Fruit fly (Drosophila melanogaster) whole organism, embryonic: Measurements from ENCODE around the gene Arp10.

ENCODE experiments used
- Atf6 ChIP-seq: fragments of 200-800 bp; sonication (Bioruptor generic); IDR thresholded peaks from 2 replicates; pipeline ENCODE4 v1.3.6; 2022; ENCODE audit warnings: missing biosample characterization, missing genetic modification characterization
- CG1024 ChIP-seq: fragments of 200-800 bp; sonication (Bioruptor generic); IDR thresholded peaks from 2 replicates; pipeline ENCODE4 v1.3.6; 2022; ENCODE audit warnings: missing biosample characterization, missing genetic modification characterization
- CG10366 ChIP-seq: fragments of 200-800 bp; sonication (Bioruptor generic); IDR thresholded peaks from 2 replicates; pipeline ENCODE4 v1.3.6; 2022; ENCODE audit warnings: missing biosample characterization, missing genetic modification characterization
- CG10979 ChIP-seq: fragments of 200-800 bp; sonication (Bioruptor generic); optimal IDR thresholded peaks from 2 replicates; lab custom pipeline; 2018; ENCODE audit warnings: missing biosample characterization, mild to moderate bottlenecking, missing genetic modification characterization, moderate library complexity
- CG1233 ChIP-seq: fragments of 200-800 bp; sonication (Bioruptor generic); optimal IDR thresholded peaks from 4 replicates; lab custom pipeline; 2018; ENCODE audit warnings: missing biosample characterization, mild to moderate bottlenecking, missing genetic modification characterization
- CG15601 ChIP-seq: fragments of 200-800 bp; sonication (Bioruptor generic); optimal IDR thresholded peaks from 3 replicates; lab custom pipeline; 2019; ENCODE audit warnings: missing biosample characterization, mild to moderate bottlenecking, missing genetic modification characterization, moderate library complexity
- CG1602 ChIP-seq: fragments of 200-800 bp; sonication (Bioruptor generic); optimal IDR thresholded peaks from 3 replicates; lab custom pipeline; 2016; ENCODE audit warnings: missing biosample characterization, missing genetic modification characterization
- CG17385 ChIP-seq: fragments of 200-800 bp; sonication (Bioruptor generic); optimal IDR thresholded peaks from 3 replicates; lab custom pipeline; 2018; ENCODE audit warnings: missing biosample characterization, mild to moderate bottlenecking, missing genetic modification characterization
- CG30020 ChIP-seq: fragments of 200-800 bp; optimal IDR thresholded peaks from 2 replicates; lab custom pipeline; 2019; ENCODE audit warnings: missing biosample characterization, mild to moderate bottlenecking, missing genetic modification characterization, moderate library complexity
- CG34422 ChIP-seq: fragments of 200-800 bp; sonication (Bioruptor generic); IDR thresholded peaks from 3 replicates; pipeline ENCODE4 v1.3.6; 2022; ENCODE audit warnings: missing biosample characterization, missing genetic modification characterization
- CG3838 ChIP-seq: fragments of 200-800 bp; sonication (Bioruptor generic); optimal IDR thresholded peaks from 3 replicates; lab custom pipeline; 2016; ENCODE audit warnings: missing biosample characterization, missing genetic modification characterization
- CG4282 ChIP-seq: fragments of 200-800 bp; sonication (Bioruptor generic); optimal IDR thresholded peaks from 2 replicates; lab custom pipeline; 2016; ENCODE audit warnings: missing biosample characterization, missing genetic modification characterization
- CG4404 ChIP-seq: fragments of 200-800 bp; sonication (Bioruptor generic); IDR thresholded peaks from 2 replicates; pipeline ENCODE4 v1.3.6; 2022; ENCODE audit warnings: missing biosample characterization, missing genetic modification characterization
- CG6272 ChIP-seq: fragments of 200-800 bp; sonication (Bioruptor generic); IDR thresholded peaks from 2 replicates; pipeline ENCODE4 v1.3.6; 2022; ENCODE audit warnings: missing biosample characterization, missing genetic modification characterization
- CG7372 ChIP-seq: fragments of 200-800 bp; sonication (Bioruptor generic); IDR thresholded peaks from 2 replicates; pipeline ENCODE4 v1.3.6; 2022; ENCODE audit warnings: missing biosample characterization, missing genetic modification characterization
- CG8359 ChIP-seq: fragments of 200-800 bp; sonication (Bioruptor generic); optimal IDR thresholded peaks from 2 replicates; lab custom pipeline; 2017; ENCODE audit warnings: missing biosample characterization, mild to moderate bottlenecking, missing genetic modification characterization, borderline replicate concordance
- CG8924 ChIP-seq: fragments of 200-800 bp; optimal IDR thresholded peaks from 3 replicates; lab custom pipeline; 2019; ENCODE audit warnings: missing biosample characterization, mild to moderate bottlenecking, missing genetic modification characterization, moderate library complexity
- CHES-1-like ChIP-seq: fragments of 200-800 bp; sonication (Bioruptor generic); optimal IDR thresholded peaks from 2 replicates; lab custom pipeline; 2016; ENCODE audit warnings: missing biosample characterization, missing genetic modification characterization
- CoRest ChIP-seq: fragments of 200-800 bp; sonication (Bioruptor generic); optimal IDR thresholded peaks from 3 replicates; lab custom pipeline; 2018; ENCODE audit warnings: missing biosample characterization, mild to moderate bottlenecking, missing genetic modification characterization, moderate library complexity
- Dip2 ChIP-seq: fragments of 200-800 bp; sonication (Bioruptor generic); IDR thresholded peaks from 2 replicates; pipeline ENCODE4 v1.3.6; 2022; ENCODE audit warnings: missing biosample characterization, missing genetic modification characterization
- Dip3 ChIP-seq: fragments of 200-800 bp; sonication (Bioruptor generic); optimal IDR thresholded peaks from 3 replicates; lab custom pipeline; 2016; ENCODE audit warnings: missing biosample characterization, missing genetic modification characterization
- Mrtf ChIP-seq: fragments of 200-800 bp; sonication (Bioruptor generic); IDR thresholded peaks from 3 replicates; pipeline ENCODE4 v1.3.6; 2022; ENCODE audit warnings: missing biosample characterization, missing genetic modification characterization
- Nf-YB ChIP-seq: fragments of 200-800 bp; sonication (Bioruptor generic); optimal IDR thresholded peaks from 3 replicates; lab custom pipeline; 2019; ENCODE audit warnings: missing biosample characterization, mild to moderate bottlenecking, missing genetic modification characterization, moderate library complexity
- Pdp1 ChIP-seq, 2 experiments: fragments of 200-800 bp; sonication (Bioruptor generic); optimal IDR thresholded peaks; 3 replicates each; lab custom pipeline; 2016; ENCODE audit warnings: missing biosample characterization in 2 of 2, missing genetic modification characterization in 2 of 2, mild to moderate bottlenecking in 1 of 2, moderate library complexity in 1 of 2
- Spps ChIP-seq: fragments of 200-800 bp; sonication (Bioruptor generic); optimal IDR thresholded peaks from 2 replicates; lab custom pipeline; 2018; ENCODE audit warnings: missing biosample characterization, mild to moderate bottlenecking, missing genetic modification characterization
- Sry-δ ChIP-seq: fragments of 200-800 bp; sonication (Bioruptor generic); optimal IDR thresholded peaks from 2 replicates; lab custom pipeline; 2016; ENCODE audit warnings: missing biosample characterization, missing genetic modification characterization
- Stat92E ChIP-seq, 3 experiments: fragments of >200 bp in 2 of 3; fragments of 200-800 bp in 1 of 3; sonication (Bioruptor generic) in 1 of 3; optimal IDR thresholded peaks; 2 replicates each; lab custom pipeline; 2017 to 2019; ENCODE audit warnings: missing biosample characterization in 3 of 3, missing genetic modification characterization in 3 of 3, mild to moderate bottlenecking in 1 of 3, moderate library complexity in 1 of 3
- bab2 ChIP-seq: fragments of 200-800 bp; sonication (Bioruptor generic); optimal IDR thresholded peaks from 2 replicates; lab custom pipeline; 2016; ENCODE audit warnings: missing biosample characterization, missing genetic modification characterization
- bigmax ChIP-seq: fragments of 200-800 bp; sonication (Bioruptor generic); optimal IDR thresholded peaks from 2 replicates; lab custom pipeline; 2018; ENCODE audit warnings: missing biosample characterization, mild to moderate bottlenecking, missing genetic modification characterization
- bowl ChIP-seq: fragments of 200-800 bp; sonication (Bioruptor generic); IDR thresholded peaks from 2 replicates; pipeline ENCODE4 v1.3.6; 2022; ENCODE audit warnings: missing biosample characterization, missing genetic modification characterization
- da ChIP-seq: fragments of 200-800 bp; sonication (Bioruptor generic); optimal IDR thresholded peaks from 2 replicates; lab custom pipeline; 2016; ENCODE audit warnings: missing biosample characterization, missing genetic modification characterization
- emc ChIP-seq: fragments of 200-800 bp; sonication (Bioruptor generic); optimal IDR thresholded peaks from 2 replicates; lab custom pipeline; 2016; ENCODE audit warnings: missing biosample characterization, missing genetic modification characterization
- esg ChIP-seq: fragments of 200-800 bp; sonication (Bioruptor generic); conservative IDR thresholded peaks from 2 replicates; pipeline ENCODE4 v1.3.6; 2022; ENCODE audit warnings: missing biosample characterization, missing genetic modification characterization
- exex ChIP-seq: fragments of 200-800 bp; sonication (Bioruptor generic); optimal IDR thresholded peaks from 4 replicates; lab custom pipeline; 2018; ENCODE audit warnings: missing biosample characterization, mild to moderate bottlenecking, missing genetic modification characterization, moderate library complexity
- fu2 ChIP-seq: fragments of 200-800 bp; sonication (Bioruptor generic); optimal IDR thresholded peaks from 2 replicates; lab custom pipeline; 2016; ENCODE audit warnings: missing biosample characterization, missing genetic modification characterization
- gcm2 ChIP-seq: fragments of 200-800 bp; sonication (Bioruptor generic); optimal IDR thresholded peaks from 2 replicates; lab custom pipeline; 2016; ENCODE audit warnings: missing biosample characterization, missing genetic modification characterization
- grn ChIP-seq: fragments of 200-800 bp; sonication (Bioruptor generic); optimal IDR thresholded peaks from 3 replicates; lab custom pipeline; 2017; ENCODE audit warnings: missing biosample characterization, missing genetic modification characterization
- lmd ChIP-seq: fragments of 200-800 bp; sonication (Bioruptor generic); IDR thresholded peaks from 2 replicates; pipeline ENCODE4 v1.3.6; 2022; ENCODE audit warnings: missing biosample characterization, missing genetic modification characterization
- nerfin-2 ChIP-seq: fragments of 200-800 bp; sonication (Bioruptor generic); IDR thresholded peaks from 2 replicates; pipeline ENCODE4 v1.3.6; 2022; ENCODE audit warnings: missing biosample characterization, missing genetic modification characterization; ENCODE audit not compliant: partially characterized antibody
- pb ChIP-seq: fragments of 200-800 bp; sonication (Bioruptor generic); optimal IDR thresholded peaks from 3 replicates; lab custom pipeline; 2016; ENCODE audit warnings: missing biosample characterization, missing genetic modification characterization
- pho ChIP-seq: fragments of 200-800 bp; sonication (Bioruptor generic); optimal IDR thresholded peaks from 2 replicates; lab custom pipeline; 2016; ENCODE audit warnings: missing biosample characterization, missing genetic modification characterization
- salm ChIP-seq: fragments of 200-800 bp; sonication (Bioruptor generic); optimal IDR thresholded peaks from 2 replicates; lab custom pipeline; 2018; ENCODE audit warnings: missing biosample characterization, mild to moderate bottlenecking, missing genetic modification characterization
- sens-2 ChIP-seq: fragments of 200-800 bp; sonication (Bioruptor generic); IDR thresholded peaks from 2 replicates; pipeline ENCODE4 v1.3.6; 2022; ENCODE audit warnings: missing biosample characterization, missing genetic modification characterization
- sisA ChIP-seq: fragments of 200-800 bp; sonication (Bioruptor generic); IDR thresholded peaks from 2 replicates; pipeline ENCODE4 v1.3.6; 2022; ENCODE audit warnings: missing biosample characterization, missing genetic modification characterization
- tll ChIP-seq, 2 experiments: fragments of 200-800 bp in 1 of 2; fragments of >200 bp in 1 of 2; sonication (Bioruptor generic) in 1 of 2; optimal IDR thresholded peaks; 2 replicates each; lab custom pipeline; 2017 to 2019; ENCODE audit warnings: missing biosample characterization in 2 of 2, missing genetic modification characterization in 2 of 2, mild to moderate bottlenecking in 1 of 2, moderate library complexity in 1 of 2
- trem ChIP-seq: fragments of 200-800 bp; optimal IDR thresholded peaks from 3 replicates; lab custom pipeline; 2019; ENCODE audit warnings: missing biosample characterization, mild to moderate bottlenecking, missing genetic modification characterization, moderate library complexity
- unpg ChIP-seq: fragments of 200-800 bp; sonication (Bioruptor generic); optimal IDR thresholded peaks from 3 replicates; lab custom pipeline; 2018; ENCODE audit warnings: missing biosample characterization, mild to moderate bottlenecking, missing genetic modification characterization, moderate library complexity
- z ChIP-seq: fragments of 200-800 bp; sonication (Bioruptor generic); IDR thresholded peaks from 3 replicates; pipeline ENCODE4 v1.3.6; 2022; ENCODE audit warnings: missing biosample characterization, missing genetic modification characterization
- zfh1 ChIP-seq: fragments of 200-800 bp; sonication (Bioruptor generic); IDR thresholded peaks from 3 replicates; pipeline ENCODE4 v1.3.6; 2022; ENCODE audit warnings: missing biosample characterization, missing genetic modification characterization

The Arp10 gene

dm6 chrX:19597684-19598363 lies 48.2 kb downstream of the Arp10 start, which contains the start of gene RpS10b (continued):
- TF ChIP-seq Sry-δ (GFP tag; lab: Kevin White, UChicago) (peak; percentile 95), CG8924 (peak; percentile 72), Pdp1 (GFP tag; optimal IDR thresholded peaks at IDR 0.05; lab: Kevin White, UChicago) (peak; percentile 48 to 79), lmd (peak; percentile 65), exex (peak; percentile 66), pb (GFP tag; lab: Kevin White, UChicago) (peak; percentile 93), emc (GFP tag; lab: Kevin White, UChicago) (peak; percentile 84), Mrtf (GFP tag; lab: Robert Waterston, UW) (peak; percentile 72; the same call in 2 of the 3 replicates), CG15601 (tag; lab: Kevin White, UChicago) (peak; percentile 83), bigmax (GFP tag; lab: Kevin White, UChicago) (peak; percentile 83), bab2 (peak; percentile 68), CG30020 (tag; lab: Kevin White, UChicago) (peak; percentile 69), gcm2 (GFP tag; lab: Kevin White, UChicago) (peak; percentile 76), pho (peak; percentile 85), CG1602 (GFP tag; lab: Kevin White, UChicago) (peak; percentile 40), CG7372 (peak; percentile 41), trem (tag; lab: Kevin White, UChicago) (peak; percentile 83), CG17385 (peak; percentile 98), CG10366 (GFP tag; lab: Robert Waterston, UW) (peak; percentile 71), da (GFP tag; lab: Kevin White, UChicago) (peak; percentile 93), z (GFP tag; lab: Robert Waterston, UW) (no peak), nerfin-2 (GFP tag; lab: Robert Waterston, UW) (peak; percentile 86), CG4404 (0 out of 2 replicates have a peak, but pooled peaks have one; percentile 39), CoRest (tag; lab: Kevin White, UChicago) (peak; percentile 77), Atf6 (GFP tag; lab: Robert Waterston, UW) (peak; percentile 61; the same call in 1 of the 2 replicates), CG1233 (GFP tag; lab: Kevin White, UChicago) (peak; percentile 96), Stat92E (GFP tag; optimal IDR thresholded peaks at IDR 0.05; lab: Kevin White, UChicago) (peak in 1 of 3 experiments; percentile 48), fu2 (peak; percentile 82), Spps (tag; lab: Kevin White, UChicago) (peak; percentile 65), CG1024 (GFP tag; lab: Robert Waterston, UW) (peak; percentile 70), Nf-YB (GFP tag; lab: Kevin White, UChicago) (peak; percentile 76), CG34422 (GFP tag; lab: Robert Waterston, UW) (peak; percentile 84), salm (peak; percentile 83), sisA (GFP tag; lab: Robert Waterston, UW) (peak; percentile 55; the same call in 1 of the 2 replicates), esg (GFP tag; lab: Robert Waterston, UW) (0 out of 2 replicates have a peak, but pooled peaks have one; percentile 19), CG10979 (tag; lab: Kevin White, UChicago) (peak; percentile 77), sens-2 (GFP tag; lab: Robert Waterston, UW) (peak; percentile 89), bowl (0 out of 2 replicates have a peak, but pooled peaks have one; percentile 22), zfh1 (GFP tag; lab: Robert Waterston, UW) (peak; percentile 86), Dip3 (GFP tag; lab: Kevin White, UChicago) (peak; percentile 76), CG3838 (GFP tag; lab: Kevin White, UChicago) (peak; percentile 54), unpg (GFP tag; lab: Kevin White, UChicago) (peak; percentile 82), tll (GFP tag; optimal IDR thresholded peaks at IDR 0.05; lab: Kevin White, UChicago) (peak; percentile 31 to 38), Dip2 (GFP tag; lab: Robert Waterston, UW) (no peak), CG4282 (GFP tag; lab: Kevin White, UChicago) (no peak), CHES-1-like (GFP tag; lab: Kevin White, UChicago) (peak; percentile 94), grn (peak; percentile 79), CG6272 (GFP tag; lab: Robert Waterston, UW) (peak; percentile 63; the same call in 1 of the 2 replicates), CG8359 (peak; percentile 85)
